Fruit fly (Drosophila melanogaster) whole organism, prepupa: ENCODE measurements around the gene CG13894.

Experiments used
- Blimp-1 ChIP-seq: fragments of 200-800 bp; sonication (Bioruptor generic); optimal IDR thresholded peaks from 3 replicates; lab custom pipeline; 2017; ENCODE audit warnings: missing biosample characterization, missing genetic modification characterization, mild to moderate bottlenecking, moderate library complexity, missing genetic modification reagents
- CG10631 ChIP-seq: fragments of 200-800 bp; sonication (Bioruptor generic); optimal IDR thresholded peaks from 2 replicates; lab custom pipeline; 2016; ENCODE audit warnings: missing biosample characterization, missing genetic modification characterization
- CG10669 ChIP-seq: fragments of 200-800 bp; sonication (Bioruptor generic); optimal IDR thresholded peaks from 3 replicates; lab custom pipeline; 2018; ENCODE audit warnings: missing biosample characterization, mild to moderate bottlenecking, missing genetic modification characterization, moderate library complexity
- CG11294 ChIP-seq: fragments of 200-800 bp; sonication (Bioruptor generic); IDR thresholded peaks from 2 replicates; pipeline ENCODE4 v1.3.6; 2022; ENCODE audit warnings: missing biosample characterization, missing genetic modification characterization
- CG11902 ChIP-seq: fragments of 200-800 bp; sonication (Bioruptor generic); optimal IDR thresholded peaks from 3 replicates; lab custom pipeline; 2016; ENCODE audit warnings: missing biosample characterization, missing genetic modification characterization
- CG15336 ChIP-seq: fragments of 200-800 bp; sonication (Bioruptor generic); IDR thresholded peaks from 2 replicates; pipeline ENCODE4 v1.3.6; 2022; ENCODE audit warnings: missing biosample characterization, missing genetic modification characterization
- CG1621 ChIP-seq: fragments of 200-800 bp; sonication (Bioruptor generic); optimal IDR thresholded peaks from 3 replicates; lab custom pipeline; 2018; ENCODE audit warnings: missing biosample characterization, mild to moderate bottlenecking, missing genetic modification characterization
- CG16779 ChIP-seq: fragments of 200-800 bp; sonication (Bioruptor generic); optimal IDR thresholded peaks from 3 replicates; lab custom pipeline; 2017; ENCODE audit warnings: missing biosample characterization, mild to moderate bottlenecking, missing genetic modification characterization
- CG31627 ChIP-seq: fragments of 200-800 bp; sonication (Bioruptor generic); optimal IDR thresholded peaks from 3 replicates; lab custom pipeline; 2016; ENCODE audit warnings: missing biosample characterization, missing genetic modification characterization
- CG32006 ChIP-seq: fragments of 200-800 bp; sonication (Bioruptor generic); optimal IDR thresholded peaks from 3 replicates; lab custom pipeline; 2017; ENCODE audit warnings: missing biosample characterization, mild to moderate bottlenecking, missing genetic modification characterization
- CG3919 ChIP-seq: fragments of 200-800 bp; sonication (Bioruptor generic); optimal IDR thresholded peaks from 3 replicates; lab custom pipeline; 2016; ENCODE audit warnings: missing biosample characterization, missing genetic modification characterization
- CG4318 ChIP-seq: fragments of 200-800 bp; sonication (Bioruptor generic); optimal IDR thresholded peaks from 3 replicates; lab custom pipeline; 2017; ENCODE audit warnings: missing biosample characterization, mild to moderate bottlenecking, missing genetic modification characterization
- CG6163 ChIP-seq: fragments of 200-800 bp; sonication (Bioruptor generic); IDR thresholded peaks from 3 replicates; pipeline ENCODE4 v1.3.6; 2022; ENCODE audit warnings: missing biosample characterization, missing genetic modification characterization
- CG6276 ChIP-seq: fragments of 200-800 bp; sonication (Bioruptor generic); optimal IDR thresholded peaks from 2 replicates; lab custom pipeline; 2017; ENCODE audit warnings: missing biosample characterization, mild to moderate bottlenecking, missing genetic modification characterization
- CG6792 ChIP-seq: fragments of 200-800 bp; sonication (Bioruptor generic); optimal IDR thresholded peaks from 3 replicates; lab custom pipeline; 2016; ENCODE audit warnings: missing biosample characterization, missing genetic modification characterization
- CG6808 ChIP-seq: fragments of 200-800 bp; sonication (Bioruptor generic); optimal IDR thresholded peaks from 3 replicates; lab custom pipeline; 2017; ENCODE audit warnings: missing biosample characterization, missing genetic modification characterization, mild to moderate bottlenecking, moderate library complexity, missing genetic modification reagents
- CG7368 ChIP-seq: fragments of 200-800 bp; sonication (Bioruptor generic); optimal IDR thresholded peaks from 3 replicates; lab custom pipeline; 2016; ENCODE audit warnings: missing biosample characterization, missing genetic modification characterization
- CG8119 ChIP-seq: fragments of 200-800 bp; sonication (Bioruptor generic); IDR thresholded peaks from 3 replicates; pipeline ENCODE4 v1.3.6; 2022; ENCODE audit warnings: missing biosample characterization, missing genetic modification characterization
- CG8319 ChIP-seq: fragments of 200-800 bp; sonication (Bioruptor generic); optimal IDR thresholded peaks from 3 replicates; lab custom pipeline; 2016; ENCODE audit warnings: missing biosample characterization, missing genetic modification characterization
- CG8632 ChIP-seq: fragments of 200-800 bp; sonication (Bioruptor generic); optimal IDR thresholded peaks from 3 replicates; lab custom pipeline; 2016; ENCODE audit warnings: missing biosample characterization, missing genetic modification characterization
- CG9139 ChIP-seq: fragments of 200-800 bp; sonication (Bioruptor generic); optimal IDR thresholded peaks from 3 replicates; lab custom pipeline; 2017; ENCODE audit warnings: missing biosample characterization, mild to moderate bottlenecking, missing genetic modification characterization
- Eip75B ChIP-seq: fragments of 200-800 bp; sonication (Bioruptor generic); optimal IDR thresholded peaks from 3 replicates; lab custom pipeline; 2016; ENCODE audit warnings: missing biosample characterization, missing genetic modification characterization
- Eip78C ChIP-seq: fragments of 200-800 bp; sonication (Bioruptor generic); peaks from one replicate; lab custom pipeline; 2016; ENCODE audit warnings: missing biosample characterization, missing genetic modification characterization
- Eip93F ChIP-seq: fragments of 200-800 bp; sonication (Bioruptor generic); optimal IDR thresholded peaks from 2 replicates; lab custom pipeline; 2016; ENCODE audit warnings: missing biosample characterization, mild to moderate bottlenecking, missing genetic modification characterization
- Ets21C ChIP-seq: fragments of 200-800 bp; sonication (Bioruptor generic); optimal IDR thresholded peaks from 3 replicates; lab custom pipeline; 2016; ENCODE audit warnings: missing biosample characterization, missing genetic modification characterization
- Ets96B ChIP-seq: fragments of 200-800 bp; optimal IDR thresholded peaks from 2 replicates; lab custom pipeline; 2019; ENCODE audit warnings: missing biosample characterization, mild to moderate bottlenecking, missing genetic modification characterization, moderate library complexity
- Hr38 ChIP-seq: sonication (Bioruptor generic); optimal IDR thresholded peaks from 2 replicates; lab custom pipeline; 2016; ENCODE audit warnings: missing biosample characterization, missing genetic modification characterization
- Lpt ChIP-seq: fragments of 200-800 bp; sonication (Bioruptor generic); optimal IDR thresholded peaks from 3 replicates; lab custom pipeline; 2016; ENCODE audit warnings: missing biosample characterization, missing genetic modification characterization
- Met ChIP-seq: fragments of 200-800 bp; sonication (Bioruptor generic); optimal IDR thresholded peaks from 3 replicates; lab custom pipeline; 2016; ENCODE audit warnings: missing biosample characterization, missing genetic modification characterization
- OdsH ChIP-seq: fragments of 200-800 bp; sonication (Bioruptor generic); optimal IDR thresholded peaks from 3 replicates; lab custom pipeline; 2016; ENCODE audit warnings: missing biosample characterization, missing genetic modification characterization
- Smox ChIP-seq: fragments of 200-800 bp; sonication (Bioruptor generic); optimal IDR thresholded peaks from 3 replicates; lab custom pipeline; 2016; ENCODE audit warnings: missing biosample characterization, missing genetic modification characterization
- Sox14 ChIP-seq: fragments of 200-800 bp; sonication (Bioruptor generic); optimal IDR thresholded peaks from 3 replicates; lab custom pipeline; 2016; ENCODE audit warnings: missing biosample characterization, missing genetic modification characterization
- Sox15 ChIP-seq: fragments of 200-800 bp; sonication (Bioruptor generic); optimal IDR thresholded peaks from 3 replicates; lab custom pipeline; 2016; ENCODE audit warnings: missing biosample characterization, missing genetic modification characterization
- acj6 ChIP-seq: fragments of 200-800 bp; sonication (Bioruptor generic); optimal IDR thresholded peaks from 3 replicates; lab custom pipeline; 2016; ENCODE audit warnings: missing biosample characterization, missing genetic modification characterization
- cyc ChIP-seq: fragments of 200-800 bp; sonication (Bioruptor generic); optimal IDR thresholded peaks from 3 replicates; lab custom pipeline; 2016; ENCODE audit warnings: missing biosample characterization, missing genetic modification characterization
- dac ChIP-seq: fragments of 200-800 bp; sonication (Bioruptor generic); optimal IDR thresholded peaks from 2 replicates; lab custom pipeline; 2017; ENCODE audit warnings: missing biosample characterization, mild to moderate bottlenecking, missing genetic modification characterization
- eg ChIP-seq: fragments of 200-800 bp; sonication (Bioruptor generic); IDR thresholded peaks from 3 replicates; pipeline ENCODE4 v1.3.6; 2022; ENCODE audit warnings: missing biosample characterization, missing genetic modification characterization
- esn ChIP-seq: fragments of 200-800 bp; sonication (Bioruptor generic); optimal IDR thresholded peaks from 2 replicates; lab custom pipeline; 2016; ENCODE audit warnings: missing biosample characterization, mild to moderate bottlenecking, missing genetic modification characterization, moderate library complexity
- fd59A ChIP-seq: fragments of 200-800 bp; sonication (Bioruptor generic); optimal IDR thresholded peaks from 2 replicates; lab custom pipeline; 2017; ENCODE audit warnings: missing biosample characterization, mild to moderate bottlenecking, missing genetic modification characterization, missing genetic modification reagents
- fd85E ChIP-seq: fragments of 200-800 bp; sonication (Bioruptor generic); optimal IDR thresholded peaks from 3 replicates; lab custom pipeline; 2016; ENCODE audit warnings: missing biosample characterization, missing genetic modification characterization
- lz ChIP-seq: fragments of 200-800 bp; sonication (Bioruptor generic); optimal IDR thresholded peaks from 3 replicates; lab custom pipeline; 2016; ENCODE audit warnings: missing biosample characterization, missing genetic modification characterization
- pdm3 ChIP-seq: fragments of 200-800 bp; sonication (Bioruptor generic); optimal IDR thresholded peaks from 3 replicates; lab custom pipeline; 2016; ENCODE audit warnings: missing biosample characterization, missing genetic modification characterization
- salr ChIP-seq, 2 experiments: fragments of 200-800 bp; sonication (Bioruptor generic); optimal IDR thresholded peaks; 3 replicates each; lab custom pipeline; 2016 to 2018; ENCODE audit warnings: missing biosample characterization in 2 of 2, missing genetic modification characterization in 2 of 2, mild to moderate bottlenecking in 1 of 2
- ss ChIP-seq, 2 experiments: fragments of 200-800 bp; sonication (Bioruptor generic); optimal IDR thresholded peaks; 2 replicates in 1 of 2; 3 replicates in 1 of 2; lab custom pipeline; 2017 to 2018; ENCODE audit warnings: mild to moderate bottlenecking in 2 of 2, missing biosample characterization in 2 of 2, missing genetic modification characterization in 2 of 2, moderate library complexity in 1 of 2
- svp ChIP-seq: fragments of 200-800 bp; sonication (Bioruptor generic); peaks from one replicate; lab custom pipeline; 2016; ENCODE audit warnings: missing biosample characterization, missing genetic modification characterization
- vri ChIP-seq: fragments of 200-800 bp; sonication (Bioruptor generic); optimal IDR thresholded peaks from 3 replicates; lab custom pipeline; 2016; ENCODE audit warnings: missing biosample characterization, mild to moderate bottlenecking, missing genetic modification characterization

Gene CG13894

dm6 chr3L:707992-708489, 9.1 kb upstream of the CG13894 start, which contains the start of gene CG13895 (continued):
- TF ChIP-seq CG10631 (no peak), cyc (GFP tag; lab: Kevin White, UChicago) (no peak), CG4318 (no peak), CG16779 (tag; lab: Kevin White, UChicago) (no peak), CG8632 (no peak), salr (GFP tag; optimal IDR thresholded peaks at IDR 0.05; lab: Kevin White, UChicago) (no peak), fd85E (GFP tag; lab: Kevin White, UChicago) (no peak), Sox15 (no peak), CG8119 (peak; percentile 20; the same call in 1 of the 3 replicates), eg (peak; percentile 42; the same call in 1 of the 3 replicates)

dm6 chr3L:704661-705543, 6.0 kb upstream of the CG13894 start:
- TF ChIP-seq CG15336 (peak; percentile 55), eg (peak; percentile 70; the same call in 2 of the 3 replicates), CG10669 (GFP tag; lab: Kevin White, UChicago) (peak; percentile 52), CG8319 (no peak), salr (GFP tag; optimal IDR thresholded peaks at IDR 0.05; lab: Kevin White, UChicago) (peak in 1 of 2 experiments; percentile 27), Blimp-1 (no peak), Smox (GFP tag; lab: Kevin White, UChicago) (peak; percentile 35), ss (GFP tag; optimal IDR thresholded peaks at IDR 0.05; lab: Kevin White, UChicago) (peak in 1 of 2 experiments; percentile 19), CG32006 (GFP tag; lab: Kevin White, UChicago) (peak; percentile 50), lz (GFP tag; lab: Kevin White, UChicago) (peak; percentile 19), Hr38 (no peak), cyc (GFP tag; lab: Kevin White, UChicago) (peak; percentile 25), Eip93F (no peak), Eip78C (peak; percentile 83), CG6792 (peak; percentile 32), CG4318 (no peak), dac (GFP tag; lab: Kevin White, UChicago) (no peak), fd85E (GFP tag; lab: Kevin White, UChicago) (no peak), CG6163 (GFP tag; lab: Robert Waterston, UW) (peak; percentile 63; the same call in 2 of the 3 replicates), vri (GFP tag; lab: Kevin White, UChicago) (no peak), fd59A (GFP tag; lab: Kevin White, UChicago) (peak; percentile 19), CG7368 (GFP tag; lab: Kevin White, UChicago) (peak; percentile 5), Sox14 (GFP tag; lab: Kevin White, UChicago) (no peak), esn (GFP tag; lab: Kevin White, UChicago) (peak; percentile 35), CG3919 (GFP tag; lab: Kevin White, UChicago) (peak; percentile 42), CG8119 (peak; percentile 48; the same call in 2 of the 3 replicates), Ets96B (tag; lab: Kevin White, UChicago) (peak; percentile 59), CG1621 (tag; lab: Kevin White, UChicago) (peak; percentile 34), pdm3 (GFP tag; lab: Kevin White, UChicago) (peak; percentile 30), CG6808 (GFP tag; lab: Kevin White, UChicago) (peak; percentile 51), CG8632 (peak; percentile 33), Eip75B (peak; percentile 20), CG10631 (peak; percentile 17), OdsH (GFP tag; lab: Kevin White, UChicago) (peak; percentile 46), CG6276 (GFP tag; lab: Kevin White, UChicago) (peak; percentile 3), CG11902 (no peak), CG16779 (tag; lab: Kevin White, UChicago) (no peak), CG11294 (peak; percentile 40; the same call in 1 of the 2 replicates), svp (GFP tag; lab: Kevin White, UChicago) (peak; percentile 77), CG9139 (GFP tag; lab: Kevin White, UChicago) (no peak), Lpt (no peak), Ets21C (GFP tag; lab: Kevin White, UChicago) (no peak), acj6 (GFP tag; lab: Kevin White, UChicago) (peak; percentile 33), CG31627 (GFP tag; lab: Kevin White, UChicago) (peak; percentile 1), Met (GFP tag; lab: Kevin White, UChicago) (peak; percentile 25)
